Fruit fly (Drosophila melanogaster) whole organism, embryonic: Measurements from ENCODE around the gene dgrn.

Source experiments
- CG10366 ChIP-seq: fragments of 200-800 bp; sonication (Bioruptor generic); IDR thresholded peaks from 2 replicates; pipeline ENCODE4 v1.3.6; 2022; ENCODE audit warnings: missing biosample characterization, missing genetic modification characterization
- CG11696 ChIP-seq: fragments of 200-800 bp; sonication (Bioruptor generic); IDR thresholded peaks from 2 replicates; pipeline ENCODE4 v1.3.6; 2022; ENCODE audit warnings: missing biosample characterization, missing genetic modification characterization
- CG12104 ChIP-seq: fragments of 200-800 bp; sonication (Bioruptor generic); optimal IDR thresholded peaks from 3 replicates; lab custom pipeline; 2016; ENCODE audit warnings: missing biosample characterization, missing genetic modification characterization
- CG14050 ChIP-seq: fragments of 200-800 bp; sonication (Bioruptor generic); IDR thresholded peaks from 3 replicates; pipeline ENCODE4 v1.3.6; 2022; ENCODE audit warnings: missing biosample characterization, missing genetic modification characterization
- CG14441 ChIP-seq: fragments of 200-800 bp; sonication (Bioruptor generic); IDR thresholded peaks from 2 replicates; pipeline ENCODE4 v1.3.6; 2022; ENCODE audit warnings: missing biosample characterization, missing genetic modification characterization
- CG15514 ChIP-seq: fragments of 200-800 bp; sonication (Bioruptor generic); optimal IDR thresholded peaks from 3 replicates; lab custom pipeline; 2017; ENCODE audit warnings: missing biosample characterization, missing genetic modification characterization, mild to moderate bottlenecking, moderate library complexity, missing genetic modification reagents
- CG15696 ChIP-seq: fragments of 200-800 bp; sonication (Bioruptor generic); optimal IDR thresholded peaks from 2 replicates; lab custom pipeline; 2019; ENCODE audit warnings: missing biosample characterization, mild to moderate bottlenecking, missing genetic modification characterization, moderate library complexity
- CG17186 ChIP-seq: fragments of 200-800 bp; sonication (Bioruptor generic); optimal IDR thresholded peaks from 3 replicates; lab custom pipeline; 2017; ENCODE audit warnings: missing biosample characterization, missing genetic modification reagents, missing genetic modification characterization
- CG17361 ChIP-seq: fragments of 200-800 bp; sonication (Bioruptor generic); IDR thresholded peaks from 3 replicates; pipeline ENCODE4 v1.3.6; 2022; ENCODE audit warnings: missing biosample characterization, missing genetic modification characterization
- CG31388 ChIP-seq: fragments of 200-800 bp; sonication (Bioruptor generic); optimal IDR thresholded peaks from 2 replicates; lab custom pipeline; 2016; ENCODE audit warnings: missing biosample characterization, missing genetic modification characterization
- CG34224 ChIP-seq: fragments of 200-800 bp; sonication (Bioruptor generic); IDR thresholded peaks from 3 replicates; pipeline ENCODE4 v1.3.6; 2022; ENCODE audit warnings: missing biosample characterization, missing genetic modification characterization; ENCODE audit not compliant: partially characterized antibody
- CG3726 ChIP-seq: fragments of 200-800 bp; sonication (Bioruptor generic); IDR thresholded peaks from 3 replicates; pipeline ENCODE4, ENCODE4 v1.3.6; 2022; ENCODE audit warnings: missing biosample characterization, missing genetic modification characterization
- CG7786 ChIP-seq: fragments of 200-800 bp; sonication (Bioruptor generic); optimal IDR thresholded peaks from 2 replicates; lab custom pipeline; 2016; ENCODE audit warnings: missing biosample characterization, missing genetic modification characterization
- CG8388 ChIP-seq: fragments of 200-800 bp; sonication (Bioruptor generic); optimal IDR thresholded peaks from 2 replicates; lab custom pipeline; 2019; ENCODE audit warnings: missing biosample characterization, mild to moderate bottlenecking, missing genetic modification characterization, moderate library complexity
- CG9215 ChIP-seq: fragments of 200-800 bp; sonication (Bioruptor generic); IDR thresholded peaks from 2 replicates; pipeline ENCODE4 v1.3.6; 2022; ENCODE audit warnings: missing biosample characterization, missing genetic modification characterization
- CG9797 ChIP-seq: fragments of 200-800 bp; sonication (Bioruptor generic); optimal IDR thresholded peaks from 3 replicates; lab custom pipeline; 2018; ENCODE audit warnings: missing biosample characterization, mild to moderate bottlenecking, missing genetic modification characterization
- CG9817 ChIP-seq: fragments of 200-800 bp; sonication (Bioruptor generic); optimal IDR thresholded peaks from 2 replicates; lab custom pipeline; 2018; ENCODE audit warnings: missing biosample characterization, mild to moderate bottlenecking, missing genetic modification characterization, moderate library complexity
- Camta ChIP-seq: fragments of 200-800 bp; sonication (Bioruptor generic); optimal IDR thresholded peaks from 2 replicates; lab custom pipeline; 2016; ENCODE audit warnings: missing biosample characterization, missing genetic modification characterization
- Dip2 ChIP-seq: fragments of 200-800 bp; sonication (Bioruptor generic); IDR thresholded peaks from 2 replicates; pipeline ENCODE4 v1.3.6; 2022; ENCODE audit warnings: missing biosample characterization, missing genetic modification characterization
- Dip3 ChIP-seq: fragments of 200-800 bp; sonication (Bioruptor generic); optimal IDR thresholded peaks from 3 replicates; lab custom pipeline; 2016; ENCODE audit warnings: missing biosample characterization, missing genetic modification characterization
- Doc2 ChIP-seq: fragments of 200-800 bp; sonication (Bioruptor generic); IDR thresholded peaks from 2 replicates; pipeline ENCODE4 v1.3.6; 2022; ENCODE audit warnings: missing biosample characterization, missing genetic modification characterization
- Eip74EF ChIP-seq, 2 experiments: fragments of 200-800 bp in 1 of 2; fragments of >200 bp in 1 of 2; sonication (Bioruptor generic) in 1 of 2; optimal IDR thresholded peaks; 2 replicates each; lab custom pipeline; 2017 to 2019; ENCODE audit warnings: missing biosample characterization in 2 of 2, missing genetic modification characterization in 2 of 2, mild to moderate bottlenecking in 1 of 2, moderate library complexity in 1 of 2
- Hand ChIP-seq: fragments of 200-800 bp; sonication (Bioruptor generic); optimal IDR thresholded peaks from 2 replicates; lab custom pipeline; 2017; ENCODE audit warnings: mild to moderate bottlenecking, missing biosample characterization, missing genetic modification reagents, missing genetic modification characterization
- Hmx ChIP-seq: fragments of 200-800 bp; sonication (Bioruptor generic); optimal IDR thresholded peaks from 2 replicates; lab custom pipeline; 2016; ENCODE audit warnings: missing biosample characterization, missing genetic modification characterization
- Lpt ChIP-seq: fragments of >200 bp; optimal IDR thresholded peaks from 2 replicates; lab custom pipeline; 2018; ENCODE audit warnings: missing biosample characterization, missing genetic modification characterization
- MBD-R2 ChIP-seq: fragments of 200-800 bp; sonication (Bioruptor generic); IDR thresholded peaks from 2 replicates; pipeline ENCODE4 v1.3.6; 2022; ENCODE audit warnings: missing biosample characterization, missing genetic modification characterization
- Mad ChIP-seq: fragments of 200-800 bp; sonication (Bioruptor generic); optimal IDR thresholded peaks from 2 replicates; lab custom pipeline; 2016; ENCODE audit warnings: missing biosample characterization, missing genetic modification characterization
- Med ChIP-seq: fragments of 200-800 bp; sonication (Bioruptor generic); peaks from one replicate; lab custom pipeline; 2016; ENCODE audit warnings: missing biosample characterization, missing genetic modification characterization, mild to moderate bottlenecking, inconsistent platforms, moderate library complexity
- Nf-YB ChIP-seq: fragments of 200-800 bp; sonication (Bioruptor generic); optimal IDR thresholded peaks from 3 replicates; lab custom pipeline; 2019; ENCODE audit warnings: missing biosample characterization, mild to moderate bottlenecking, missing genetic modification characterization, moderate library complexity
- Oaz ChIP-seq: fragments of 200-800 bp; sonication (Bioruptor generic); IDR thresholded peaks from 2 replicates; pipeline ENCODE4 v1.3.6; 2022; ENCODE audit warnings: missing biosample characterization, missing genetic modification characterization
- Oli ChIP-seq: fragments of 200-800 bp; sonication (Bioruptor generic); optimal IDR thresholded peaks from 2 replicates; lab custom pipeline; 2018; ENCODE audit warnings: missing biosample characterization, mild to moderate bottlenecking, missing genetic modification characterization, moderate library complexity
- Poxn ChIP-seq: fragments of 200-800 bp; sonication (Bioruptor generic); IDR thresholded peaks from 2 replicates; pipeline ENCODE4 v1.3.6; 2022; ENCODE audit warnings: missing biosample characterization, missing genetic modification characterization
- Side ChIP-seq: fragments of 200-800 bp; sonication (Bioruptor generic); optimal IDR thresholded peaks from 2 replicates; lab custom pipeline; 2016; ENCODE audit warnings: missing biosample characterization, missing genetic modification characterization
- Sry-δ ChIP-seq: fragments of 200-800 bp; sonication (Bioruptor generic); optimal IDR thresholded peaks from 2 replicates; lab custom pipeline; 2016; ENCODE audit warnings: missing biosample characterization, missing genetic modification characterization
- Usf ChIP-seq: fragments of 200-800 bp; sonication (Bioruptor generic); optimal IDR thresholded peaks from 2 replicates; lab custom pipeline; 2017; ENCODE audit warnings: missing genotype, missing biosample characterization, missing genetic modification characterization
- bsh ChIP-seq, 2 experiments: fragments of 200-800 bp; sonication (Bioruptor generic); optimal IDR thresholded peaks; 2 replicates each; lab custom pipeline; 2017 to 2018; ENCODE audit warnings: mild to moderate bottlenecking in 2 of 2, missing biosample characterization in 2 of 2, missing genetic modification characterization in 2 of 2, moderate library complexity in 1 of 2
- corto ChIP-seq: fragments of 200-800 bp; sonication (Bioruptor generic); optimal IDR thresholded peaks from 2 replicates; lab custom pipeline; 2016; ENCODE audit warnings: missing biosample characterization, mild to moderate bottlenecking, missing genetic modification characterization, moderate library complexity
- dati ChIP-seq: fragments of 200-800 bp; sonication (Bioruptor generic); IDR thresholded peaks from 2 replicates; pipeline ENCODE4 v1.3.6; 2022; ENCODE audit warnings: missing biosample characterization, missing genetic modification characterization
- ftz-f1 ChIP-seq: fragments of 200-800 bp; sonication (Bioruptor generic); optimal IDR thresholded peaks from 2 replicates; lab custom pipeline; 2016; ENCODE audit warnings: missing biosample characterization, missing genetic modification characterization
- grau ChIP-seq: fragments of 200-800 bp; optimal IDR thresholded peaks from 3 replicates; lab custom pipeline; 2019; ENCODE audit warnings: missing biosample characterization, mild to moderate bottlenecking, missing genetic modification characterization, moderate library complexity
- grn ChIP-seq: fragments of 200-800 bp; sonication (Bioruptor generic); optimal IDR thresholded peaks from 3 replicates; lab custom pipeline; 2017; ENCODE audit warnings: missing biosample characterization, missing genetic modification characterization
- klu ChIP-seq: fragments of 200-800 bp; sonication (Bioruptor generic); IDR thresholded peaks from 2 replicates; pipeline ENCODE4 v1.3.6; 2022; ENCODE audit warnings: missing biosample characterization, missing genetic modification characterization
- nau ChIP-seq: fragments of 200-800 bp; sonication (Bioruptor generic); optimal IDR thresholded peaks from 3 replicates; lab custom pipeline; 2017; ENCODE audit warnings: missing biosample characterization, mild to moderate bottlenecking, missing genetic modification characterization, missing genetic modification reagents
- nerfin-2 ChIP-seq: fragments of 200-800 bp; sonication (Bioruptor generic); IDR thresholded peaks from 2 replicates; pipeline ENCODE4 v1.3.6; 2022; ENCODE audit warnings: missing biosample characterization, missing genetic modification characterization; ENCODE audit not compliant: partially characterized antibody
- nom ChIP-seq: fragments of 200-800 bp; sonication (Bioruptor generic); optimal IDR thresholded peaks from 2 replicates; lab custom pipeline; 2017; ENCODE audit warnings: missing biosample characterization, missing genetic modification characterization, mild to moderate bottlenecking, moderate library complexity, missing genetic modification reagents
- pho ChIP-seq: fragments of 200-800 bp; sonication (Bioruptor generic); optimal IDR thresholded peaks from 2 replicates; lab custom pipeline; 2016; ENCODE audit warnings: missing biosample characterization, missing genetic modification characterization
- ro ChIP-seq: fragments of 200-800 bp; sonication (Bioruptor generic); IDR thresholded peaks from 2 replicates; pipeline ENCODE4 v1.3.6; 2022; ENCODE audit warnings: missing biosample characterization, missing genetic modification characterization
- stwl ChIP-seq: fragments of 200-800 bp; sonication (Bioruptor generic); optimal IDR thresholded peaks from 3 replicates; lab custom pipeline; 2018; ENCODE audit warnings: missing biosample characterization, mild to moderate bottlenecking, missing genetic modification characterization, moderate library complexity
- usp ChIP-seq: fragments of >200 bp; optimal IDR thresholded peaks from 2 replicates; lab custom pipeline; 2017; ENCODE audit warnings: missing biosample characterization, missing genetic modification characterization

The dgrn gene

DNA sequence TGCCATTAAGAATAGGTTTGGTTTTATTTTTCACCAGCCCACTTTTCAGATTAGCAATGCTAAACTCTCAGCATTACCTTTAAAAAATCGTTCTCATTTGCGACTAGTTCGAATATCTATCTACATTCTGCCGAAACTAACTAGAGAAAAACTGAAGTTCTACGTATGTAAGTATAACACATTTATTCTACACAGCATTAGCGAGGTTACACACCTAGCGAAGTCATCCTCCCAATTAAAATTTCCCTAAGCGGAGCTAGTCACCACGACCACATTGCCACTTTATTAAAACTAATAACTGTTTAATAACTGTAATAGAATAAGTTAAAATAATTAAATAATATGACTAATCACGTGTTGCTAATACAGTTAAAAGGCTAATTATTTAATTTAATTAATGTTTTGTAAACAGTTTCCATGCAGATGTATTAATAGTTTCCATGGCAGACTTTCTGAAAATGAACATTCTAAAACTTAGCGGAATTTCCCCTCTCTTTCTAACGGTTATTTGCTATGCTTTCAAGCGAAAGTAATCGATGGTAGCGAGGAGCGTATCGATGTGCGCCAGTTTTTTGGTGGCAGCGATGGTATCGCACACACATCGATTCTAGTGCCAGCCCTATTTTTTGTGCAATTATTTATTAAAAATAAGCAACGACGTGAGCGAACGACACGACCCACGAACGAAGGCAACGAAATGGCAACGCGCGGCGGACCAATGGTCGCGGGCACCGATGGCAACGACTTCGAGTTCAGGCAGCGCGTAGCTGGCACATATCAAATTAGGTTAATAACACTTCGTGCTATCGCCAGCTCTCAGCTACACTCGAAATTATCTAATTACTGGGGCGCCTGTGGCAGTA is 45.5 kb upstream of the dgrn start, which contains the start of gene jagn (continued):
- TF ChIP-seq CG15514, result peak; percentile 87
- TF ChIP-seq CG15696 (tag; lab: Kevin White, UChicago), result peak; percentile 13
- peak; percentile 98 for TF ChIP-seq CG34224 (GFP tag; lab: Robert Waterston, UW)
- TF ChIP-seq Usf (GFP tag; lab: Kevin White, UChicago), result peak; percentile 42
- TF ChIP-seq nau (GFP tag; lab: Kevin White, UChicago), result no peak
- peak; percentile 70; the same call in 2 of the 3 replicates for TF ChIP-seq CG17361 (GFP tag; lab: Robert Waterston, UW)
- TF ChIP-seq grn (GFP tag; lab: Kevin White, UChicago), result peak; percentile 1
- TF ChIP-seq CG11696, result no peak
- peak; percentile 87 for TF ChIP-seq CG17186 (GFP tag; lab: Kevin White, UChicago)
- peak; percentile 75 for TF ChIP-seq Dip3 (GFP tag; lab: Kevin White, UChicago)
- peak; percentile 97 for TF ChIP-seq Med (GFP tag; lab: Kevin White, UChicago)
- peak; percentile 98 for TF ChIP-seq Sry-δ (GFP tag; lab: Kevin White, UChicago)
- peak in 1 of 2 experiments; percentile 37 for TF ChIP-seq bsh (GFP tag; optimal IDR thresholded peaks at IDR 0.05; lab: Kevin White, UChicago)
- TF ChIP-seq corto, result no peak
- peak; percentile 59 for TF ChIP-seq CG7786
- TF ChIP-seq CG14050 (GFP tag; lab: Robert Waterston, UW), result no peak; the same call in 2 of the 3 replicates
- TF ChIP-seq ro (GFP tag; lab: Robert Waterston, UW), result no peak
- TF ChIP-seq nom (GFP tag; lab: Kevin White, UChicago), result no peak
- no peak for TF ChIP-seq usp (GFP tag; lab: Kevin White, UChicago)
- TF ChIP-seq CG9797 (GFP tag; lab: Kevin White, UChicago), result peak; percentile 48
- no peak for TF ChIP-seq Doc2 (GFP tag; lab: Robert Waterston, UW)
- peak; percentile 80 for TF ChIP-seq MBD-R2 (GFP tag; lab: Robert Waterston, UW)
- TF ChIP-seq Lpt (GFP tag; lab: Kevin White, UChicago), result no peak
- peak; percentile 41 for TF ChIP-seq Nf-YB (GFP tag; lab: Kevin White, UChicago)
- TF ChIP-seq Poxn (GFP tag; lab: Robert Waterston, UW), result no peak
- TF ChIP-seq CG3726 (GFP tag; lab: Robert Waterston, UW), result no peak
- TF ChIP-seq nerfin-2 (GFP tag; lab: Robert Waterston, UW), result peak; percentile 99
- TF ChIP-seq klu (GFP tag; lab: Robert Waterston, UW), result 0 out of 2 replicates have a peak, but pooled peaks have one; percentile 28
- TF ChIP-seq Side (GFP tag; lab: Kevin White, UChicago), result peak; percentile 59
- peak; percentile 47 for TF ChIP-seq CG9817
- no peak for TF ChIP-seq Hand
- peak; percentile 6 for TF ChIP-seq CG8388
- peak; percentile 55 for TF ChIP-seq grau
- no peak for TF ChIP-seq ftz-f1
- TF ChIP-seq Mad (GFP tag; lab: Kevin White, UChicago), result peak; percentile 41
- TF ChIP-seq CG14441 (GFP tag; lab: Robert Waterston, UW), result peak; percentile 27; the same call in 1 of the 2 replicates
- peak; percentile 54 for TF ChIP-seq stwl (tag; lab: Kevin White, UChicago)
- peak; percentile 45 for TF ChIP-seq CG10366 (GFP tag; lab: Robert Waterston, UW)
- TF ChIP-seq Camta (GFP tag; lab: Kevin White, UChicago), result peak; percentile 52
- peak; percentile 34 for TF ChIP-seq Oli (tag; lab: Kevin White, UChicago)
- no peak for TF ChIP-seq Oaz (GFP tag; lab: Robert Waterston, UW)
- TF ChIP-seq dati (GFP tag; lab: Robert Waterston, UW), result no peak
- peak; percentile 59 for TF ChIP-seq CG12104 (GFP tag; lab: Kevin White, UChicago)
- no peak for TF ChIP-seq Hmx (GFP tag; lab: Kevin White, UChicago)
- peak; percentile 66 for TF ChIP-seq CG9215 (GFP tag; lab: Robert Waterston, UW)
- TF ChIP-seq CG31388 (GFP tag; lab: Kevin White, UChicago), result no peak
- no peak for TF ChIP-seq Dip2 (GFP tag; lab: Robert Waterston, UW)
- peak in 1 of 2 experiments; percentile 15 for TF ChIP-seq Eip74EF (GFP tag; optimal IDR thresholded peaks at IDR 0.05; lab: Kevin White, UChicago)
- TF ChIP-seq pho, result peak; percentile 81
